Fruit fly (Drosophila melanogaster) whole organism, embryonic: ENCODE results near the gene ocn.

Source experiments
- BEAF-32 ChIP-seq: fragments of 200-800 bp; sonication (Bioruptor generic); optimal IDR thresholded peaks from 3 replicates; lab custom pipeline; 2017; ENCODE audit warnings: missing biosample characterization, missing genetic modification characterization, mild to moderate bottlenecking, moderate library complexity, missing genetic modification reagents
- CG10979 ChIP-seq: fragments of 200-800 bp; sonication (Bioruptor generic); optimal IDR thresholded peaks from 2 replicates; lab custom pipeline; 2018; ENCODE audit warnings: missing biosample characterization, mild to moderate bottlenecking, missing genetic modification characterization, moderate library complexity
- CG14014 ChIP-seq: fragments of 200-800 bp; sonication (Bioruptor generic); IDR thresholded peaks from 2 replicates; pipeline ENCODE4 v1.3.6; 2022; ENCODE audit warnings: missing biosample characterization, missing genetic modification characterization
- CG14441 ChIP-seq: fragments of 200-800 bp; sonication (Bioruptor generic); IDR thresholded peaks from 2 replicates; pipeline ENCODE4 v1.3.6; 2022; ENCODE audit warnings: missing biosample characterization, missing genetic modification characterization
- CG15479 ChIP-seq: fragments of 200-800 bp; sonication (Bioruptor generic); optimal IDR thresholded peaks from 3 replicates; lab custom pipeline; 2019; ENCODE audit warnings: missing biosample characterization, mild to moderate bottlenecking, missing genetic modification characterization, moderate library complexity
- CG17912 ChIP-seq: fragments of 200-800 bp; sonication (Bioruptor generic); optimal IDR thresholded peaks from 2 replicates; lab custom pipeline; 2018; ENCODE audit warnings: missing biosample characterization, mild to moderate bottlenecking, missing genetic modification characterization
- CG2120 ChIP-seq: fragments of 200-800 bp; sonication (Bioruptor generic); optimal IDR thresholded peaks from 3 replicates; lab custom pipeline; 2016; ENCODE audit warnings: missing biosample characterization, missing genetic modification characterization
- CG2199 ChIP-seq: fragments of 200-800 bp; sonication (Bioruptor generic); IDR thresholded peaks from 3 replicates; pipeline ENCODE4 v1.3.6; 2022; ENCODE audit warnings: missing biosample characterization, missing genetic modification characterization
- CG3281 ChIP-seq: fragments of 200-800 bp; sonication (Bioruptor generic); optimal IDR thresholded peaks from 3 replicates; lab custom pipeline; 2017; ENCODE audit warnings: missing biosample characterization, mild to moderate bottlenecking, missing genetic modification characterization
- CG34422 ChIP-seq: fragments of 200-800 bp; sonication (Bioruptor generic); IDR thresholded peaks from 3 replicates; pipeline ENCODE4 v1.3.6; 2022; ENCODE audit warnings: missing biosample characterization, missing genetic modification characterization
- CG3995 ChIP-seq: fragments of 200-800 bp; sonication (Bioruptor generic); optimal IDR thresholded peaks from 3 replicates; lab custom pipeline; 2016; ENCODE audit warnings: missing biosample characterization, missing genetic modification characterization
- CG5245 ChIP-seq: fragments of 200-800 bp; sonication (Bioruptor generic); optimal IDR thresholded peaks from 3 replicates; lab custom pipeline; 2016; ENCODE audit warnings: missing biosample characterization, missing genetic modification characterization
- CG6689 ChIP-seq: fragments of 200-800 bp; sonication (Bioruptor generic); IDR thresholded peaks from 2 replicates; pipeline ENCODE4 v1.3.6; 2022; ENCODE audit warnings: missing biosample characterization, missing genetic modification characterization
- CG7839 ChIP-seq: fragments of 200-800 bp; sonication (Bioruptor generic); optimal IDR thresholded peaks from 3 replicates; lab custom pipeline; 2018; ENCODE audit warnings: missing biosample characterization, mild to moderate bottlenecking, missing genetic modification characterization, moderate library complexity
- CG8359 ChIP-seq: fragments of 200-800 bp; sonication (Bioruptor generic); optimal IDR thresholded peaks from 2 replicates; lab custom pipeline; 2017; ENCODE audit warnings: missing biosample characterization, mild to moderate bottlenecking, missing genetic modification characterization, borderline replicate concordance
- CrebB ChIP-seq: fragments of 200-800 bp; sonication (Bioruptor generic); optimal IDR thresholded peaks from 3 replicates; lab custom pipeline; 2018; ENCODE audit warnings: missing biosample characterization, mild to moderate bottlenecking, missing genetic modification characterization
- D ChIP-seq, 2 experiments: fragments of 200-800 bp in 1 of 2; fragments of >200 bp in 1 of 2; sonication (Bioruptor generic) in 1 of 2; optimal IDR thresholded peaks; 2 replicates in 1 of 2; 3 replicates in 1 of 2; lab custom pipeline; 2017; ENCODE audit warnings: mild to moderate bottlenecking in 1 of 2, missing biosample characterization in 1 of 2, missing genetic modification characterization in 1 of 2, missing genetic modification reagents in 1 of 2
- Dp ChIP-seq: fragments of 200-800 bp; sonication (Bioruptor generic); optimal IDR thresholded peaks from 2 replicates; lab custom pipeline; 2018; ENCODE audit warnings: missing biosample characterization, mild to moderate bottlenecking, missing genetic modification characterization, moderate library complexity
- E2f1 ChIP-seq: fragments of 200-800 bp; sonication (Bioruptor generic); IDR thresholded peaks from 2 replicates; pipeline ENCODE4 v1.3.6; 2022; ENCODE audit warnings: missing biosample characterization, missing genetic modification characterization
- Elba2 ChIP-seq: fragments of 200-800 bp; sonication (Bioruptor generic); optimal IDR thresholded peaks from 3 replicates; lab custom pipeline; 2016; ENCODE audit warnings: missing biosample characterization, missing genetic modification characterization
- MTF-1 ChIP-seq: fragments of 200-800 bp; sonication (Bioruptor generic); optimal IDR thresholded peaks from 2 replicates; lab custom pipeline; 2018; ENCODE audit warnings: missing biosample characterization, mild to moderate bottlenecking, missing genetic modification characterization, borderline replicate concordance
- Myb ChIP-seq: fragments of 200-800 bp; sonication (Bioruptor generic); optimal IDR thresholded peaks from 2 replicates; lab custom pipeline; 2016; ENCODE audit warnings: missing biosample characterization, missing genetic modification characterization
- Sox100B ChIP-seq: fragments of 200-800 bp; sonication (Bioruptor generic); optimal IDR thresholded peaks from 3 replicates; lab custom pipeline; 2018; ENCODE audit warnings: missing biosample characterization, mild to moderate bottlenecking, missing genetic modification characterization
- Sry-δ ChIP-seq: fragments of 200-800 bp; sonication (Bioruptor generic); optimal IDR thresholded peaks from 2 replicates; lab custom pipeline; 2016; ENCODE audit warnings: missing biosample characterization, missing genetic modification characterization
- ab ChIP-seq: fragments of 200-800 bp; sonication (Bioruptor generic); optimal IDR thresholded peaks from 2 replicates; lab custom pipeline; 2016; ENCODE audit warnings: missing biosample characterization, missing genetic modification characterization
- ap ChIP-seq: fragments of 200-800 bp; sonication (Bioruptor generic); IDR thresholded peaks from 2 replicates; pipeline ENCODE4 v1.3.6; 2022; ENCODE audit warnings: missing biosample characterization, missing genetic modification characterization
- bbx ChIP-seq: fragments of 200-800 bp; sonication (Bioruptor generic); IDR thresholded peaks from 2 replicates; pipeline ENCODE4 v1.3.6; 2022; ENCODE audit warnings: missing biosample characterization, missing genetic modification characterization; ENCODE audit not compliant: partially characterized antibody
- br ChIP-seq: fragments of >200 bp; optimal IDR thresholded peaks from 2 replicates; lab custom pipeline; 2017
- bsh ChIP-seq, 2 experiments: fragments of 200-800 bp; sonication (Bioruptor generic); optimal IDR thresholded peaks; 2 replicates each; lab custom pipeline; 2017 to 2018; ENCODE audit warnings: mild to moderate bottlenecking in 2 of 2, missing biosample characterization in 2 of 2, missing genetic modification characterization in 2 of 2, moderate library complexity in 1 of 2
- cas ChIP-seq: fragments of 200-800 bp; sonication (Bioruptor generic); IDR thresholded peaks from 2 replicates; pipeline ENCODE4 v1.3.6; 2022; ENCODE audit warnings: missing biosample characterization, missing genetic modification characterization
- chn ChIP-seq: fragments of 200-800 bp; sonication (Bioruptor generic); optimal IDR thresholded peaks from 2 replicates; lab custom pipeline; 2016; ENCODE audit warnings: missing biosample characterization, missing genetic modification characterization
- danr ChIP-seq: fragments of 200-800 bp; sonication (Bioruptor generic); IDR thresholded peaks from 2 replicates; pipeline ENCODE4 v1.3.6; 2022; ENCODE audit warnings: missing biosample characterization, missing genetic modification characterization
- dati ChIP-seq: fragments of 200-800 bp; sonication (Bioruptor generic); IDR thresholded peaks from 2 replicates; pipeline ENCODE4 v1.3.6; 2022; ENCODE audit warnings: missing biosample characterization, missing genetic modification characterization
- dysf ChIP-seq: fragments of 200-800 bp; sonication (Bioruptor generic); IDR thresholded peaks from 3 replicates; pipeline ENCODE4 v1.3.6; 2022; ENCODE audit warnings: missing biosample characterization, missing genetic modification characterization
- en ChIP-seq: fragments of 200-800 bp; sonication (Bioruptor generic); optimal IDR thresholded peaks from 2 replicates; lab custom pipeline; 2016; ENCODE audit warnings: missing biosample characterization, missing genetic modification characterization
- fu2 ChIP-seq: fragments of 200-800 bp; sonication (Bioruptor generic); optimal IDR thresholded peaks from 2 replicates; lab custom pipeline; 2016; ENCODE audit warnings: missing biosample characterization, missing genetic modification characterization
- gcm2 ChIP-seq: fragments of 200-800 bp; sonication (Bioruptor generic); optimal IDR thresholded peaks from 2 replicates; lab custom pipeline; 2016; ENCODE audit warnings: missing biosample characterization, missing genetic modification characterization
- her ChIP-seq: fragments of 200-800 bp; sonication (Bioruptor generic); optimal IDR thresholded peaks from 2 replicates; lab custom pipeline; 2016; ENCODE audit warnings: missing biosample characterization, missing genetic modification characterization
- hkb ChIP-seq, 2 experiments: fragments of 200-800 bp in 1 of 2; fragments of >200 bp in 1 of 2; sonication (Bioruptor generic) in 1 of 2; IDR thresholded peaks in 1 of 2; optimal IDR thresholded peaks in 1 of 2; 2 replicates each; pipeline versions ENCODE4 v1.3.6 to Lab custom; 2017 to 2022; ENCODE audit warnings: missing biosample characterization in 1 of 2, missing genetic modification characterization in 1 of 2
- ind ChIP-seq: fragments of 200-800 bp; sonication (Bioruptor generic); optimal IDR thresholded peaks from 3 replicates; lab custom pipeline; 2016; ENCODE audit warnings: missing biosample characterization, missing genetic modification characterization
- nerfin-1 ChIP-seq: fragments of 200-800 bp; sonication (Bioruptor generic); optimal IDR thresholded peaks from 3 replicates; lab custom pipeline; 2019; ENCODE audit warnings: missing biosample characterization, mild to moderate bottlenecking, missing genetic modification characterization, moderate library complexity
- odd ChIP-seq: fragments of 200-800 bp; sonication (Bioruptor generic); optimal IDR thresholded peaks from 2 replicates; lab custom pipeline; 2017; ENCODE audit warnings: missing biosample characterization, mild to moderate bottlenecking, missing genetic modification characterization
- repo ChIP-seq: fragments of 200-800 bp; sonication (Bioruptor generic); optimal IDR thresholded peaks from 2 replicates; lab custom pipeline; 2016; ENCODE audit warnings: missing biosample characterization, missing genetic modification characterization
- ro ChIP-seq: fragments of 200-800 bp; sonication (Bioruptor generic); IDR thresholded peaks from 2 replicates; pipeline ENCODE4 v1.3.6; 2022; ENCODE audit warnings: missing biosample characterization, missing genetic modification characterization
- row ChIP-seq: fragments of 200-800 bp; sonication (Bioruptor generic); IDR thresholded peaks from 3 replicates; pipeline ENCODE4 v1.3.6; 2022; ENCODE audit warnings: missing biosample characterization, missing genetic modification characterization
- scrt ChIP-seq: fragments of 200-800 bp; sonication (Bioruptor generic); optimal IDR thresholded peaks from 2 replicates; lab custom pipeline; 2018; ENCODE audit warnings: missing biosample characterization, mild to moderate bottlenecking, missing genetic modification characterization, moderate library complexity
- sna ChIP-seq: fragments of 200-800 bp; sonication (Bioruptor generic); IDR thresholded peaks from 2 replicates; pipeline ENCODE4 v1.3.6; 2022; ENCODE audit warnings: missing biosample characterization, missing genetic modification characterization; ENCODE audit not compliant: partially characterized antibody
- sob ChIP-seq: fragments of 200-800 bp; sonication (Bioruptor generic); IDR thresholded peaks from 2 replicates; pipeline ENCODE4 v1.3.6; 2022; ENCODE audit warnings: missing biosample characterization, missing genetic modification characterization
- sug ChIP-seq: fragments of 200-800 bp; optimal IDR thresholded peaks from 2 replicates; lab custom pipeline; 2019; ENCODE audit warnings: missing biosample characterization, mild to moderate bottlenecking, missing genetic modification characterization, moderate library complexity
- tin ChIP-seq: fragments of 200-800 bp; sonication (Bioruptor generic); optimal IDR thresholded peaks from 3 replicates; lab custom pipeline; 2016; ENCODE audit warnings: missing biosample characterization, missing genetic modification characterization
- unpg ChIP-seq: fragments of 200-800 bp; sonication (Bioruptor generic); optimal IDR thresholded peaks from 3 replicates; lab custom pipeline; 2018; ENCODE audit warnings: missing biosample characterization, mild to moderate bottlenecking, missing genetic modification characterization, moderate library complexity

ocn gene

DNA sequence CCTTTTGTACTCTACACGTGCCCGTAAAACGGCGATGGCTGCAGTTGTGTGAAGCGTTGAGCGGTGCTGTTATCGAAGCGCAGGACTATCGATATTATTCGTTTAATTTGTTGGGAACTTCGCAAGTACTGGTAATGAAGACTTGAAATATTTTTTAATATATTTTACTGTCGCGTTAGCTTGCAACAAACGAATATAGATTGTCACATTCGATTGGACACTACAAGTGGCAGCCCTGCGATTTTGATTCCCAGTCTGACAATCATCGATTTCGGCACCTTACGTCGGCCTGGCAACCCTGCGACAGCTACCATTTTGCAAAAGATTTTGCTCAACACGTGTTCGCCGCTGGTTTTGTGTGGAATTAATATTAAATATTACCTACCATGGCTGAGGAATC lies 32.9 kb downstream of the ocn start, which contains the start of the genes Nlp and Nph (continued):
- no peak for TF ChIP-seq D (optimal IDR thresholded peaks at IDR 0.05; lab: Kevin White, UChicago)
- TF ChIP-seq D (GFP tag; optimal IDR thresholded peaks at IDR 0.05; lab: Kevin White, UChicago), result no peak
- no peak for TF ChIP-seq cas (GFP tag; lab: Robert Waterston, UW)
- TF ChIP-seq sna, result peak; percentile 94
- peak; percentile 39 for TF ChIP-seq CG3281 (GFP tag; lab: Kevin White, UChicago)
- TF ChIP-seq tin (GFP tag; lab: Kevin White, UChicago), result peak; percentile 43
- TF ChIP-seq hkb (optimal IDR thresholded peaks at IDR 0.05; lab: Kevin White, UChicago), result no peak
- TF ChIP-seq hkb (GFP tag; IDR thresholded peaks at IDR 0.05; lab: Robert Waterston, UW), result peak; percentile 48; the same call in 1 of the 2 replicates
- peak; percentile 81 for TF ChIP-seq Sry-δ (GFP tag; lab: Kevin White, UChicago)
- TF ChIP-seq CG34422 (GFP tag; lab: Robert Waterston, UW), result peak; percentile 51; the same call in 1 of the 3 replicates
- TF ChIP-seq dati (GFP tag; lab: Robert Waterston, UW), result no peak
- peak; percentile 34 for TF ChIP-seq Dp (GFP tag; lab: Kevin White, UChicago)
- TF ChIP-seq ind, result peak; percentile 13
- no peak for TF ChIP-seq CG5245 (GFP tag; lab: Kevin White, UChicago)
- TF ChIP-seq ro, result no peak
- TF ChIP-seq CG17912, result no peak
- no peak for TF ChIP-seq en (GFP tag; lab: Kevin White, UChicago)
- no peak for TF ChIP-seq odd (GFP tag; lab: Kevin White, UChicago)
- peak; percentile 86 for TF ChIP-seq BEAF-32 (GFP tag; lab: Kevin White, UChicago)
- TF ChIP-seq fu2 (GFP tag; lab: Kevin White, UChicago), result no peak
- no peak for TF ChIP-seq CG14014
- TF ChIP-seq CG15479 (GFP tag; lab: Kevin White, UChicago), result no peak
- TF ChIP-seq Sox100B (GFP tag; lab: Kevin White, UChicago), result no peak
- no peak for TF ChIP-seq CG6689 (GFP tag; lab: Robert Waterston, UW)
- no peak for TF ChIP-seq ap (GFP tag; lab: Robert Waterston, UW)
- TF ChIP-seq gcm2 (GFP tag; lab: Kevin White, UChicago), result no peak
- peak; percentile 15 for TF ChIP-seq CG10979 (tag; lab: Kevin White, UChicago)
- TF ChIP-seq CrebB (tag; lab: Kevin White, UChicago), result no peak
- no peak for TF ChIP-seq danr (GFP tag; lab: Robert Waterston, UW)
- peak; percentile 16 for TF ChIP-seq unpg (GFP tag; lab: Kevin White, UChicago)
- TF ChIP-seq CG2120 (GFP tag; lab: Kevin White, UChicago), result peak; percentile 45
- no peak for TF ChIP-seq nerfin-1 (tag; lab: Kevin White, UChicago)
- no peak for TF ChIP-seq CG2199 (GFP tag; lab: Robert Waterston, UW)
- TF ChIP-seq bbx (GFP tag; lab: Robert Waterston, UW), result peak; percentile 76
- no peak for TF ChIP-seq repo (GFP tag; lab: Kevin White, UChicago)
- peak; percentile 22; the same call in 1 of the 3 replicates for TF ChIP-seq dysf (GFP tag; lab: Robert Waterston, UW)
- peak; percentile 48 for TF ChIP-seq sug (tag; lab: Kevin White, UChicago)
- TF ChIP-seq Myb (GFP tag; lab: Kevin White, UChicago), result peak; percentile 26
- TF ChIP-seq ab (GFP tag; lab: Kevin White, UChicago), result no peak
- TF ChIP-seq bsh (GFP tag; optimal IDR thresholded peaks at IDR 0.05; lab: Kevin White, UChicago), result peak in 1 of 2 experiments; percentile 19
- no peak for TF ChIP-seq chn
- peak; percentile 64 for TF ChIP-seq CG3995
- TF ChIP-seq row (GFP tag; lab: Robert Waterston, UW), result peak; percentile 60
- no peak for TF ChIP-seq MTF-1 (GFP tag; lab: Kevin White, UChicago)
- TF ChIP-seq br (lab: Kevin White, UChicago), result no peak
- TF ChIP-seq her, result no peak
- TF ChIP-seq CG14441 (GFP tag; lab: Robert Waterston, UW), result no peak
- no peak for TF ChIP-seq CG7839
- TF ChIP-seq CG8359 (GFP tag; lab: Kevin White, UChicago), result no peak
- TF ChIP-seq scrt (GFP tag; lab: Kevin White, UChicago), result peak; percentile 75
- no peak for TF ChIP-seq E2f1 (GFP tag; lab: Robert Waterston, UW)
- TF ChIP-seq Elba2 (GFP tag; lab: Kevin White, UChicago), result no peak
- no peak for TF ChIP-seq sob (GFP tag; lab: Robert Waterston, UW)
